Worm (Caenorhabditis elegans) whole organism, L3 larva: Measurements from ENCODE around the gene C50C3.12.

Source experiments
- R02D3.7 ChIP-seq: fragments of 150-350 bp; optimal IDR thresholded peaks from 2 replicates; lab custom pipeline; 2014; ENCODE audit warnings: missing biosample characterization, missing genetic modification characterization
- ZK546.5 ChIP-seq: sonication (generic microtip); optimal IDR thresholded peaks from 2 replicates; lab custom pipeline; 2017; ENCODE audit warnings: missing biosample characterization, missing genetic modification characterization
- aly-2 ChIP-seq: fragments of 150-350 bp; optimal IDR thresholded peaks from 2 replicates; lab custom pipeline; 2014; ENCODE audit warnings: missing biosample characterization, missing genetic modification characterization
- ama-1 ChIP-seq: fragments of 150-350 bp; optimal IDR thresholded peaks from 2 replicates; lab custom pipeline; 2018
- ceh-16 ChIP-seq: sonication (generic microtip); optimal IDR thresholded peaks from 2 replicates; lab custom pipeline; 2017; ENCODE audit warnings: missing biosample characterization, missing genetic modification characterization
- ceh-28 ChIP-seq: fragments of 150-350 bp; optimal IDR thresholded peaks from 2 replicates; lab custom pipeline; 2014; ENCODE audit warnings: missing biosample characterization, missing genetic modification reagents, missing genetic modification characterization
- ceh-82 ChIP-seq: fragments of 150-350 bp; optimal IDR thresholded peaks from 2 replicates; lab custom pipeline; 2014; ENCODE audit warnings: missing biosample characterization, missing genetic modification characterization
- ceh-9 ChIP-seq: sonication (generic microtip); optimal IDR thresholded peaks from 2 replicates; lab custom pipeline; 2018; ENCODE audit warnings: missing biosample characterization, missing genetic modification characterization
- egl-5 ChIP-seq: fragments of 150-350 bp; optimal IDR thresholded peaks from 2 replicates; lab custom pipeline; 2017; ENCODE audit warnings: missing biosample characterization, missing genetic modification reagents, missing genetic modification characterization, inconsistent platforms
- elt-1 ChIP-seq: fragments of 150-350 bp; optimal IDR thresholded peaks from 2 replicates; lab custom pipeline; 2014; ENCODE audit warnings: missing biosample characterization, missing genetic modification characterization
- elt-2 ChIP-seq: sonication (generic microtip); optimal IDR thresholded peaks from 2 replicates; lab custom pipeline; 2016; ENCODE audit warnings: missing genetic modification reagents, mild to moderate bottlenecking, missing genetic modification characterization, missing compliant biosample characterization
- elt-3 ChIP-seq, 3 experiments: fragments of 150-350 bp in 1 of 3; sonication (generic microtip) in 2 of 3; optimal IDR thresholded peaks; 2 replicates in 2 of 3; 4 replicates in 1 of 3; lab custom pipeline; 2014 to 2017; ENCODE audit warnings: missing biosample characterization in 3 of 3, missing genetic modification characterization in 3 of 3
- eor-1 ChIP-seq, 2 experiments: fragments of 150-350 bp; optimal IDR thresholded peaks; 2 replicates each; lab custom pipeline; 2014 to 2018; ENCODE audit warnings: missing biosample characterization in 2 of 2, missing genetic modification characterization in 2 of 2
- fkh-10 ChIP-seq: sonication (generic microtip); optimal IDR thresholded peaks from 2 replicates; lab custom pipeline; 2017; ENCODE audit warnings: missing biosample characterization, missing genetic modification reagents, missing genetic modification characterization
- fkh-2 ChIP-seq: fragments of 150-350 bp; optimal IDR thresholded peaks from 2 replicates; lab custom pipeline; 2014; ENCODE audit warnings: missing biosample characterization, missing genetic modification reagents, missing genetic modification characterization
- fos-1 ChIP-seq: fragments of 150-350 bp; optimal IDR thresholded peaks from 2 replicates; lab custom pipeline; 2014; ENCODE audit warnings: missing biosample characterization, missing genetic modification characterization
- hmg-11 ChIP-seq: sonication (generic microtip); optimal IDR thresholded peaks from 2 replicates; lab custom pipeline; 2016; ENCODE audit warnings: missing genetic modification characterization, missing compliant biosample characterization
- jun-1 ChIP-seq: fragments of 150-350 bp; optimal IDR thresholded peaks from 2 replicates; lab custom pipeline; 2014; ENCODE audit warnings: missing biosample characterization, missing genetic modification reagents, missing genetic modification characterization
- lin-15B ChIP-seq: fragments of 150-350 bp; optimal IDR thresholded peaks from 2 replicates; lab custom pipeline; 2014; ENCODE audit warnings: missing biosample characterization, missing genetic modification characterization
- lin-39 ChIP-seq: fragments of 150-350 bp; optimal IDR thresholded peaks from 2 replicates; lab custom pipeline; 2018; ENCODE audit warnings: missing biosample characterization, missing genetic modification reagents, missing genetic modification characterization
- lsy-12 ChIP-seq: sonication (generic microtip); optimal IDR thresholded peaks from 2 replicates; lab custom pipeline; 2016; ENCODE audit warnings: mild to moderate bottlenecking, missing genetic modification characterization, missing compliant biosample characterization
- mml-1 ChIP-seq: fragments of 150-350 bp; sonication (generic microtip); optimal IDR thresholded peaks from 3 replicates; lab custom pipeline; 2014; ENCODE audit warnings: missing biosample characterization, missing genetic modification characterization
- nfya-1 ChIP-seq: sonication (generic microtip); optimal IDR thresholded peaks from 2 replicates; lab custom pipeline; 2017; ENCODE audit warnings: missing genetic modification characterization, mild to moderate bottlenecking, missing compliant biosample characterization, antibody characterized with exemption, moderate library complexity; ENCODE audit not compliant: insufficient read depth
- nhr-11 ChIP-seq: fragments of 150-350 bp; optimal IDR thresholded peaks from 2 replicates; lab custom pipeline; 2014; ENCODE audit warnings: missing biosample characterization, missing genetic modification characterization
- nhr-12 ChIP-seq: fragments of 150-350 bp; optimal IDR thresholded peaks from 2 replicates; lab custom pipeline; 2014; ENCODE audit warnings: missing biosample characterization, missing genetic modification characterization
- nhr-237 ChIP-seq: fragments of 150-350 bp; optimal IDR thresholded peaks from 2 replicates; lab custom pipeline; 2014; ENCODE audit warnings: missing biosample characterization, missing genetic modification characterization
- nhr-25 ChIP-seq: sonication (generic microtip); optimal IDR thresholded peaks from 2 replicates; lab custom pipeline; 2017; ENCODE audit warnings: missing biosample characterization, missing genetic modification characterization
- nhr-28 ChIP-seq: fragments of 150-350 bp; optimal IDR thresholded peaks from 2 replicates; lab custom pipeline; 2014; ENCODE audit warnings: missing biosample characterization, missing genetic modification characterization
- nhr-43 ChIP-seq: sonication (generic microtip); optimal IDR thresholded peaks from 2 replicates; lab custom pipeline; 2016; ENCODE audit warnings: mild to moderate bottlenecking, missing genetic modification characterization, missing compliant biosample characterization; ENCODE audit not compliant: poor library complexity, severe bottlenecking
- nhr-67 ChIP-seq: fragments of 150-350 bp; optimal IDR thresholded peaks from 2 replicates; lab custom pipeline; 2014; ENCODE audit warnings: missing biosample characterization, missing genetic modification characterization
- nhr-76 ChIP-seq: fragments of 150-350 bp; sonication (generic microtip); optimal IDR thresholded peaks from 5 replicates; lab custom pipeline; 2014; ENCODE audit warnings: missing biosample characterization, missing genetic modification characterization
- pha-4 ChIP-seq: fragments of 150-350 bp; optimal IDR thresholded peaks from 2 replicates; lab custom pipeline; 2014; ENCODE audit warnings: missing biosample characterization, missing genetic modification reagents, missing genetic modification characterization
- pqm-1 ChIP-seq: fragments of 150-350 bp; optimal IDR thresholded peaks from 2 replicates; lab custom pipeline; 2017; ENCODE audit warnings: missing biosample characterization, missing genetic modification characterization, inconsistent platforms
- sea-2 ChIP-seq: fragments of 150-350 bp; sonication (generic microtip); optimal IDR thresholded peaks from 4 replicates; lab custom pipeline; 2014; ENCODE audit warnings: missing biosample characterization, missing genetic modification reagents, missing genetic modification characterization
- tbx-2 ChIP-seq: sonication (generic microtip); optimal IDR thresholded peaks from 2 replicates; lab custom pipeline; 2016; ENCODE audit warnings: mild to moderate bottlenecking, missing genetic modification characterization, missing compliant biosample characterization
- zag-1 ChIP-seq: fragments of 150-350 bp; optimal IDR thresholded peaks from 2 replicates; lab custom pipeline; 2014; ENCODE audit warnings: missing biosample characterization, missing genetic modification characterization
- ztf-11 ChIP-seq: fragments of 150-350 bp; optimal IDR thresholded peaks from 2 replicates; lab custom pipeline; 2014; ENCODE audit warnings: missing biosample characterization, missing genetic modification characterization

Gene C50C3.12

ce11 chrIII:8217919-8218318 is 41.6 kb downstream of the C50C3.12 start, which contains the start of gene C30A5.16:
Gene C30A5.16, plus strand, starts transcription at chrIII:8218219.
- TF ChIP-seq egl-5, result no peak
- no peak for TF ChIP-seq lin-15B (tag; lab: Kevin White, UChicago)
- no peak for TF ChIP-seq nhr-67 (tag; lab: Kevin White, UChicago)
- no peak for TF ChIP-seq ceh-28 (tag; lab: Kevin White, UChicago)
- TF ChIP-seq mml-1 (tag; lab: Kevin White, UChicago), result no peak
- TF ChIP-seq fos-1 (tag; lab: Kevin White, UChicago), result no peak
- no peak for TF ChIP-seq ztf-11 (tag; lab: Kevin White, UChicago)
- TF ChIP-seq, all 47 proteins: peak for 0

- TF ChIP-seq ama-1 (lab: Kevin White, UChicago) (no peak), elt-3 (tag; optimal IDR thresholded peaks at IDR 0.05; lab: Kevin White, UChicago) (no peak), fkh-2 (tag; lab: Kevin White, UChicago) (no peak), nhr-43 (tag; lab: Kevin White, UChicago) (no peak), pha-4 (tag; lab: Kevin White, UChicago) (no peak), R02D3.7 (tag; lab: Kevin White, UChicago) (no peak), egl-5 (no peak), ceh-9 (tag; lab: Kevin White, UChicago) (no peak), nhr-28 (tag; lab: Kevin White, UChicago) (no peak), aly-2 (tag; lab: Kevin White, UChicago) (no peak)
Measured at ce11 chrIII:8220081-8220480, 43.7 kb downstream of the C50C3.12 start.

ce11 chrIII:8224769-8225168 is 48.4 kb downstream of the C50C3.12 start, which contains the start of gene mob-4:
Gene mob-4, plus strand, starts transcription at chrIII:8225097.
- TF ChIP-seq ceh-82 (tag; lab: Kevin White, UChicago) (no peak), nhr-237 (tag; lab: Kevin White, UChicago) (no peak), nhr-67 (tag; lab: Kevin White, UChicago) (no peak), nhr-11 (tag; lab: Kevin White, UChicago) (no peak), zag-1 (tag; lab: Kevin White, UChicago) (no peak), lin-15B (tag; lab: Kevin White, UChicago) (peak; percentile 57), eor-1 (tag; optimal IDR thresholded peaks at IDR 0.05; lab: Kevin White, UChicago) (no peak), pqm-1 (tag; lab: Kevin White, UChicago) (no peak), fkh-10 (no peak), ZK546.5 (tag; lab: Kevin White, UChicago) (no peak), egl-5 (peak; percentile 1), nhr-12 (tag; lab: Kevin White, UChicago) (no peak), jun-1 (tag; lab: Kevin White, UChicago) (no peak), ceh-16 (tag; lab: Kevin White, UChicago) (no peak), nfya-1 (tag; lab: Kevin White, UChicago) (peak; percentile 11), elt-3 (tag; optimal IDR thresholded peaks at IDR 0.05; lab: Kevin White, UChicago) (no peak), lsy-12 (tag; lab: Kevin White, UChicago) (no peak), sea-2 (no peak), aly-2 (tag; lab: Kevin White, UChicago) (no peak), mml-1 (tag; lab: Kevin White, UChicago) (no peak), pha-4 (tag; lab: Kevin White, UChicago) (peak; percentile 22), hmg-11 (tag; lab: Kevin White, UChicago) (peak; percentile 41), nhr-25 (no peak), elt-2 (no peak), ceh-28 (tag; lab: Kevin White, UChicago) (no peak)

- no peak for TF ChIP-seq elt-2
- TF ChIP-seq tbx-2 (tag; lab: Kevin White, UChicago), result no peak
- no peak for TF ChIP-seq hmg-11 (tag; lab: Kevin White, UChicago)
- TF ChIP-seq fos-1 (tag; lab: Kevin White, UChicago), result no peak
- TF ChIP-seq lin-39 (tag; lab: Kevin White, UChicago), result no peak
- TF ChIP-seq elt-3 (tag; optimal IDR thresholded peaks at IDR 0.05; lab: Kevin White, UChicago), result no peak
- TF ChIP-seq elt-1 (tag; lab: Kevin White, UChicago), result no peak
- no peak for TF ChIP-seq eor-1 (tag; optimal IDR thresholded peaks at IDR 0.05; lab: Kevin White, UChicago)
- TF ChIP-seq egl-5, result no peak
- no peak for TF ChIP-seq nhr-76 (tag; lab: Kevin White, UChicago)
- TF ChIP-seq lsy-12 (tag; lab: Kevin White, UChicago), result no peak
Measured at ce11 chrIII:8226178-8226577, 49.8 kb downstream of the C50C3.12 start, which contains the start of gene rfs-1. Gene rfs-1, plus strand, starts transcription at chrIII:8226478.
